Worm (Caenorhabditis elegans): Measurements from ENCODE around the gene Y37E11B.10.
A peak's percentile ranks its signal among the peaks of the same experiment; 100 is the strongest.

Gene Y37E11B.10

ce11 chrIV:3654214-3654613, 47.9 kb upstream of the Y37E11B.10 start (continued):
- TF ChIP-seq Y116A8C.19 (tag; optimal IDR thresholded peaks at IDR 0.05; ENCODE audit: borderline replicate concordance) (no peak), nhr-71 (tag; optimal IDR thresholded peaks at IDR 0.05) (peak; percentile 96), nhr-20 (tag; optimal IDR thresholded peaks at IDR 0.05) (peak; percentile 92), jun-1 (tag; optimal IDR thresholded peaks at IDR 0.05) (peak; percentile 5), blmp-1 (tag; optimal IDR thresholded peaks at IDR 0.05) (peak; percentile 74), efl-3 (GFP tag; optimal IDR thresholded peaks at IDR 0.05) (no peak), egl-13 (tag; optimal IDR thresholded peaks at IDR 0.05) (no peak), pax-3 (tag; optimal IDR thresholded peaks at IDR 0.05) (peak; percentile 15), nhr-11 (tag; optimal IDR thresholded peaks at IDR 0.05) (peak; percentile 28), mef-2 (tag; optimal IDR thresholded peaks at IDR 0.05) (peak; percentile 16), fkh-4 (tag; optimal IDR thresholded peaks at IDR 0.05; ENCODE audit: borderline replicate concordance) (no peak), nhr-12 (tag; optimal IDR thresholded peaks at IDR 0.05) (no peak), sup-37 (GFP tag; optimal IDR thresholded peaks at IDR 0.05) (peak; percentile 64), elt-3 (tag; optimal IDR thresholded peaks at IDR 0.05) (peak in 2 of 6 experiments; percentile 24 to 25), hpl-2 (GFP tag; optimal IDR thresholded peaks at IDR 0.05) (no peak), nhr-85 (tag) (peak; percentile 84), efl-1 (optimal IDR thresholded peaks at IDR 0.05) (peak; percentile 11 to 39), efl-1 (GFP tag; optimal IDR thresholded peaks at IDR 0.05 in 1 of 2) (peak; percentile 2 to 86), nhr-90 (tag; optimal IDR thresholded peaks at IDR 0.05; ENCODE audit: poor library complexity) (peak; percentile 63), snpc-4 (tag; optimal IDR thresholded peaks at IDR 0.05) (no peak), ets-5 (GFP tag; IDR thresholded peaks at IDR 0.05) (no peak)

DNA sequence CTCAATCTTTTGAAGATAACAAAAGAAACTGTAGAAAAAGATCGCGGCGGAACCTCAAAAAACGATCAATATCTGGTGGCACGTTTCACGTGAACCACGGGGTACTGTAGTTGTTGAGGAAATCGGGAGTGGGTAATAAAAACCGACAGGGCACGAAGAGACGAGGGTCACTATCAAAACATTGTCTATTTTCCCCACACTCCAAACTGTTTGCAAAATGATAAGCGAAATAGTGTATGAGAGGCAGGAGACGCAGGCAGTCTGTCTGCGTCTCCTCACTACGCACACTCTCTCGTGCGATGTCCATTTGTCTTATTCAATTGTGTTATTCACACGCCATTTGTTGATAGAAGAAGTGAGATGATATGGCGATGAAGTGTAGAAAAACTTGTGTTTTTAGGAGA, 47.2 kb upstream of the Y37E11B.10 start:
- TF ChIP-seq fkh-8 (tag; optimal IDR thresholded peaks at IDR 0.05) (no peak), unc-98 (GFP tag; IDR thresholded peaks at IDR 0.05) (no peak), sox-4 (tag; optimal IDR thresholded peaks at IDR 0.05) (no peak), nhr-85 (tag) (peak; percentile 99), snu-23 (GFP tag; optimal IDR thresholded peaks at IDR 0.05) (peak; percentile 81), ces-1 (GFP tag; optimal IDR thresholded peaks at IDR 0.05) (no peak), nhr-19 (GFP tag; conservative IDR thresholded peaks at IDR 0.05) (peak; percentile 95), hpl-2 (GFP tag; optimal IDR thresholded peaks at IDR 0.05) (no peak), efl-3 (GFP tag; optimal IDR thresholded peaks at IDR 0.05) (no peak), sptf-1 (tag; optimal IDR thresholded peaks at IDR 0.05) (no peak), lin-13 (GFP tag; optimal IDR thresholded peaks at IDR 0.05) (peak; percentile 7), elt-2 (tag; optimal IDR thresholded peaks at IDR 0.05) (peak; percentile 78), nhr-90 (tag; optimal IDR thresholded peaks at IDR 0.05; ENCODE audit: poor library complexity) (peak; percentile 92), F16B12.6 (tag; optimal IDR thresholded peaks at IDR 0.05) (no peak), pag-3 (tag; optimal IDR thresholded peaks at IDR 0.05; ENCODE audit: borderline replicate concordance, insufficient read depth) (no peak), mef-2 (tag; optimal IDR thresholded peaks at IDR 0.05) (no peak), unc-86 (tag; optimal IDR thresholded peaks at IDR 0.05) (no peak), fkh-10 (GFP tag; optimal IDR thresholded peaks at IDR 0.05) (no peak), lin-15B (tag; optimal IDR thresholded peaks at IDR 0.05) (no peak), pqm-1 (tag; optimal IDR thresholded peaks at IDR 0.05) (no peak), ceh-90 (tag; optimal IDR thresholded peaks at IDR 0.05) (no peak), ztf-11 (tag; optimal IDR thresholded peaks at IDR 0.05) (no peak), lsy-2 (tag; optimal IDR thresholded peaks at IDR 0.05) (peak; percentile 65 to 94), tbx-2 (tag; optimal IDR thresholded peaks at IDR 0.05) (peak; percentile 81), zip-4 (GFP tag; optimal IDR thresholded peaks at IDR 0.05) (no peak), lin-14 (GFP tag; optimal IDR thresholded peaks at IDR 0.05) (peak; percentile 85), nhr-76 (tag; optimal IDR thresholded peaks at IDR 0.05) (no peak), unc-30 (tag; optimal IDR thresholded peaks at IDR 0.05) (no peak), swsn-7 (tag; optimal IDR thresholded peaks at IDR 0.05) (peak; percentile 28), mdl-1 (tag; optimal IDR thresholded peaks at IDR 0.05) (peak in 1 of 2 experiments; percentile 91), lir-3 (tag; optimal IDR thresholded peaks at IDR 0.05; ENCODE audit: poor library complexity) (no peak), nhr-77 (tag; optimal IDR thresholded peaks at IDR 0.05) (no peak), C04F5.9 (tag; optimal IDR thresholded peaks at IDR 0.05) (no peak), egl-13 (tag; optimal IDR thresholded peaks at IDR 0.05) (no peak), tlp-1 (tag; optimal IDR thresholded peaks at IDR 0.05) (no peak), sup-37 (GFP tag; optimal IDR thresholded peaks at IDR 0.05) (no peak), alr-1 (tag; optimal IDR thresholded peaks at IDR 0.05; ENCODE audit: borderline replicate concordance) (no peak)

All from whole organism, L1 larva.